Worm (Caenorhabditis elegans): ENCODE measurements around the gene gsnl-1.

DNA sequence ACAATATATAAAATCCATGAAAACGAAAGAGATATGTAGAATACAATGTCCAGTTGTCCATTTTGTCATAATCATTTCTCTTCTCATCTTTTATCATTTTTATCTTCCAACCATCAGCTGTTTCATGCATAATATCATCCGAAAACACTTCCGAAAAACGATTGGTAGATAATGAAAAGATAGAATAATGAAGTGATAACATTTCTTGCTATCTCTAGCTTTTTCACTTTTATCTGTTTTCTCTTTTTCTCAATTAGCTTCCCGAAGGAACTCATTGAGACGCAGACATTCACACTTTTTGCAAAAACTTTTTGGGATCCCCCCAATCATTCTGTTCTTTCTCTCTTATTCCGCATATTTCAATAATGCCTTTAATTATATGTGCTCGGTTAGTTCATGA lies 42.9 kb upstream of the gsnl-1 start:
- TF ChIP-seq him-1 (tag; optimal IDR thresholded peaks at IDR 0.05) (no peak), W03F9.2 (tag; optimal IDR thresholded peaks at IDR 0.05) (no peak), dao-5 (tag; optimal IDR thresholded peaks at IDR 0.05) (no peak)

Data from whole organism, L4/young adult.